Worm (Caenorhabditis elegans) whole organism, late embryonic: ENCODE measurements around the gene spig-7.

Experiments
- ama-1 ChIP-seq: fragments of 150-350 bp; optimal IDR thresholded peaks from 2 replicates; lab custom pipeline; 2014
- ceh-18 ChIP-seq: sonication (generic microtip); optimal IDR thresholded peaks from 2 replicates; lab custom pipeline; 2016; ENCODE audit warnings: missing genetic modification characterization, missing compliant biosample characterization
- ceh-19 ChIP-seq: fragments of 200-800 bp; sonication (Bioruptor generic); optimal IDR thresholded peaks from 2 replicates; lab custom pipeline; 2018; ENCODE audit warnings: mild to moderate bottlenecking, missing genetic modification characterization, missing compliant biosample characterization
- ceh-31 ChIP-seq: sonication (generic microtip); optimal IDR thresholded peaks from 2 replicates; lab custom pipeline; 2016; ENCODE audit warnings: missing genetic modification characterization, missing compliant biosample characterization
- ceh-9 ChIP-seq: sonication (generic microtip); optimal IDR thresholded peaks from 2 replicates; lab custom pipeline; 2016; ENCODE audit warnings: mild to moderate bottlenecking, missing genetic modification characterization, inconsistent platforms, missing compliant biosample characterization
- dve-1 ChIP-seq: sonication (generic microtip); optimal IDR thresholded peaks from 2 replicates; lab custom pipeline; 2017; ENCODE audit warnings: antibody characterized with exemption, mild to moderate bottlenecking, missing genetic modification characterization, missing compliant biosample characterization
- pax-1 ChIP-seq: fragments of 150-350 bp; optimal IDR thresholded peaks from 2 replicates; lab custom pipeline; 2014; ENCODE audit warnings: missing biosample characterization, missing genetic modification characterization
- pha-2 ChIP-seq: sonication (generic microtip); optimal IDR thresholded peaks from 2 replicates; lab custom pipeline; 2017; ENCODE audit warnings: mild to moderate bottlenecking, missing genetic modification characterization, missing compliant biosample characterization
- pqm-1 ChIP-seq: sonication (generic microtip); optimal IDR thresholded peaks from 2 replicates; lab custom pipeline; 2016; ENCODE audit warnings: missing genetic modification characterization, missing compliant biosample characterization
- unc-55 ChIP-seq: sonication (generic microtip); optimal IDR thresholded peaks from 2 replicates; lab custom pipeline; 2017; ENCODE audit warnings: missing biosample characterization, missing genetic modification reagents, missing genetic modification characterization

DNA sequence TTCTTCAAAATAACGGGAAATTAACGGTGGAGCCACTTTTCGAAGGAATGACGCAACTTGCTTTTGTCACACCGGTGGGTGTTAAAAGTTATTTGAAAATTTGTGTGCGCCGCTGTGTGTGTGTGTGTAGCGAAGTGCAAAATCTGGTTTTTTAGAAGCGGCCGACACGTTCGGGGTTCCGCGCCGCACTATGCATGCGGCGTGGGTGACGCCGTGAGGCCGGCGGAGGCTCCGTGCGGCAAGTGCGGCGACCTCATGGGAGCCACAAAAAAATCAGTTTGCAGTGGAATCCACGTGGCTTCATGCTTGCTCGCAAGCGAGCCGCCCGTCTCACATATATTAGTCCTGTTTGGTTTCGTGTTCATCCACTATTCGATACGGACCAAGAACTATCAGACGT lies 39.3 kb upstream of the spig-7 start:
- TF ChIP-seq ceh-31 (tag; lab: Kevin White, UChicago) (no peak), ceh-18 (no peak), ama-1 (lab: Kevin White, UChicago) (no peak), pha-2 (no peak), ceh-19 (GFP tag; lab: Kevin White, UChicago) (no peak), ceh-9 (no peak), dve-1 (tag; lab: Kevin White, UChicago) (no peak), unc-55 (GFP tag; lab: Kevin White, UChicago) (no peak), pqm-1 (tag; lab: Kevin White, UChicago) (no peak), pax-1 (no peak)
